Fruit fly (Drosophila melanogaster) whole organism, embryonic: ENCODE results near the gene CG43400.

ENCODE experiments used
- CG10267 ChIP-seq: fragments of 200-800 bp; sonication (Bioruptor generic); optimal IDR thresholded peaks from 2 replicates; lab custom pipeline; 2018; ENCODE audit warnings: missing biosample characterization, mild to moderate bottlenecking, missing genetic modification characterization, moderate library complexity
- CG11085 ChIP-seq: fragments of 200-800 bp; sonication (Bioruptor generic); IDR thresholded peaks from 2 replicates; pipeline ENCODE4 v1.3.6; 2022; ENCODE audit warnings: missing biosample characterization, missing genetic modification characterization
- CG11093 ChIP-seq: fragments of 200-800 bp; sonication (Bioruptor generic); IDR thresholded peaks from 3 replicates; pipeline ENCODE4 v1.3.6; 2022; ENCODE audit warnings: missing biosample characterization, missing genetic modification characterization
- CG12071 ChIP-seq: fragments of 200-800 bp; sonication (Bioruptor generic); optimal IDR thresholded peaks from 3 replicates; lab custom pipeline; 2018; ENCODE audit warnings: missing biosample characterization, mild to moderate bottlenecking, missing genetic modification characterization
- CG12219 ChIP-seq: fragments of 200-800 bp; sonication (Bioruptor generic); optimal IDR thresholded peaks from 3 replicates; lab custom pipeline; 2018; ENCODE audit warnings: missing biosample characterization, mild to moderate bottlenecking, missing genetic modification characterization
- CG14860 ChIP-seq: fragments of 200-800 bp; sonication (Bioruptor generic); IDR thresholded peaks from 3 replicates; pipeline ENCODE4 v1.3.6; 2022; ENCODE audit warnings: missing biosample characterization, missing genetic modification characterization; ENCODE audit not compliant: partially characterized antibody
- CG14965 ChIP-seq: fragments of 200-800 bp; sonication (Bioruptor generic); optimal IDR thresholded peaks from 2 replicates; lab custom pipeline; 2016; ENCODE audit warnings: missing biosample characterization, missing genetic modification characterization, borderline replicate concordance
- CG17612 ChIP-seq: fragments of 200-800 bp; sonication (Bioruptor generic); IDR thresholded peaks from 2 replicates; pipeline ENCODE4 v1.3.6; 2022; ENCODE audit warnings: missing biosample characterization, missing genetic modification characterization
- CG18262 ChIP-seq: fragments of 200-800 bp; optimal IDR thresholded peaks from 3 replicates; lab custom pipeline; 2019; ENCODE audit warnings: missing biosample characterization, mild to moderate bottlenecking, missing genetic modification characterization, moderate library complexity
- CG1832 ChIP-seq: fragments of 200-800 bp; sonication (Bioruptor generic); optimal IDR thresholded peaks from 2 replicates; lab custom pipeline; 2017; ENCODE audit warnings: missing biosample characterization, mild to moderate bottlenecking, missing genetic modification characterization, inconsistent platforms
- CG31365 ChIP-seq: fragments of 200-800 bp; sonication (Bioruptor generic); optimal IDR thresholded peaks from 2 replicates; lab custom pipeline; 2018; ENCODE audit warnings: missing biosample characterization, mild to moderate bottlenecking, missing genetic modification characterization
- CG3838 ChIP-seq: fragments of 200-800 bp; sonication (Bioruptor generic); optimal IDR thresholded peaks from 3 replicates; lab custom pipeline; 2016; ENCODE audit warnings: missing biosample characterization, missing genetic modification characterization
- CG6175 ChIP-seq: fragments of 200-800 bp; sonication (Bioruptor generic); IDR thresholded peaks from 3 replicates; pipeline ENCODE4 v1.3.6; 2022; ENCODE audit warnings: missing biosample characterization, missing genetic modification characterization
- CG6813 ChIP-seq: fragments of 200-800 bp; sonication (Bioruptor generic); optimal IDR thresholded peaks from 2 replicates; lab custom pipeline; 2017; ENCODE audit warnings: missing biosample characterization, missing genetic modification characterization, mild to moderate bottlenecking, moderate library complexity, missing genetic modification reagents
- CG7928 ChIP-seq: fragments of 200-800 bp; sonication (Bioruptor generic); optimal IDR thresholded peaks from 2 replicates; lab custom pipeline; 2017; ENCODE audit warnings: missing biosample characterization, mild to moderate bottlenecking, missing genetic modification characterization
- CG9609 ChIP-seq: fragments of 200-800 bp; sonication (Bioruptor generic); optimal IDR thresholded peaks from 3 replicates; lab custom pipeline; 2016; ENCODE audit warnings: missing biosample characterization, missing genetic modification characterization
- Camta ChIP-seq: fragments of 200-800 bp; sonication (Bioruptor generic); optimal IDR thresholded peaks from 2 replicates; lab custom pipeline; 2016; ENCODE audit warnings: missing biosample characterization, missing genetic modification characterization
- D19B ChIP-seq: fragments of 200-800 bp; sonication (Bioruptor generic); optimal IDR thresholded peaks from 2 replicates; lab custom pipeline; 2017; ENCODE audit warnings: missing biosample characterization, mild to moderate bottlenecking, missing genetic modification characterization
- Dip3 ChIP-seq: fragments of 200-800 bp; sonication (Bioruptor generic); optimal IDR thresholded peaks from 3 replicates; lab custom pipeline; 2016; ENCODE audit warnings: missing biosample characterization, missing genetic modification characterization
- Ets65A ChIP-seq: fragments of 200-800 bp; sonication (Bioruptor generic); peaks from one replicate; lab custom pipeline; 2016; ENCODE audit warnings: missing biosample characterization, missing genetic modification characterization
- HmgZ ChIP-seq: fragments of 200-800 bp; sonication (Bioruptor generic); optimal IDR thresholded peaks from 2 replicates; lab custom pipeline; 2018; ENCODE audit warnings: missing biosample characterization, mild to moderate bottlenecking, missing genetic modification characterization
- Hmx ChIP-seq: fragments of 200-800 bp; sonication (Bioruptor generic); optimal IDR thresholded peaks from 2 replicates; lab custom pipeline; 2016; ENCODE audit warnings: missing biosample characterization, missing genetic modification characterization
- Mad ChIP-seq: fragments of 200-800 bp; sonication (Bioruptor generic); optimal IDR thresholded peaks from 2 replicates; lab custom pipeline; 2016; ENCODE audit warnings: missing biosample characterization, missing genetic modification characterization
- NK7.1 ChIP-seq: fragments of 200-800 bp; sonication (Bioruptor generic); optimal IDR thresholded peaks from 3 replicates; lab custom pipeline; 2016; ENCODE audit warnings: missing biosample characterization, missing genetic modification characterization
- Neu2 ChIP-seq: fragments of 200-800 bp; sonication (Bioruptor generic); optimal IDR thresholded peaks from 3 replicates; lab custom pipeline; 2016; ENCODE audit warnings: missing biosample characterization, missing genetic modification characterization, borderline replicate concordance
- Poxn ChIP-seq: fragments of 200-800 bp; sonication (Bioruptor generic); IDR thresholded peaks from 2 replicates; pipeline ENCODE4 v1.3.6; 2022; ENCODE audit warnings: missing biosample characterization, missing genetic modification characterization
- Usf ChIP-seq: fragments of 200-800 bp; sonication (Bioruptor generic); optimal IDR thresholded peaks from 2 replicates; lab custom pipeline; 2017; ENCODE audit warnings: missing genotype, missing biosample characterization, missing genetic modification characterization
- amos ChIP-seq: fragments of 200-800 bp; sonication (Bioruptor generic); IDR thresholded peaks from 2 replicates; pipeline ENCODE4 v1.3.6; 2022; ENCODE audit warnings: missing biosample characterization, missing genetic modification characterization; ENCODE audit not compliant: partially characterized antibody
- ash1 ChIP-seq: fragments of 200-800 bp; sonication (Bioruptor generic); optimal IDR thresholded peaks from 2 replicates; lab custom pipeline; 2018; ENCODE audit warnings: missing biosample characterization, mild to moderate bottlenecking, missing genetic modification characterization
- bsh ChIP-seq, 2 experiments: fragments of 200-800 bp; sonication (Bioruptor generic); optimal IDR thresholded peaks; 2 replicates each; lab custom pipeline; 2017 to 2018; ENCODE audit warnings: mild to moderate bottlenecking in 2 of 2, missing biosample characterization in 2 of 2, missing genetic modification characterization in 2 of 2, moderate library complexity in 1 of 2
- caup ChIP-seq: fragments of 200-800 bp; sonication (Bioruptor generic); optimal IDR thresholded peaks from 3 replicates; lab custom pipeline; 2017; ENCODE audit warnings: missing biosample characterization, mild to moderate bottlenecking, missing genetic modification characterization, moderate library complexity; ENCODE audit not compliant: severe bottlenecking
- cg ChIP-seq: fragments of 200-800 bp; sonication (Bioruptor generic); optimal IDR thresholded peaks from 3 replicates; lab custom pipeline; 2019; ENCODE audit warnings: missing biosample characterization, mild to moderate bottlenecking, missing genetic modification characterization, moderate library complexity
- croc ChIP-seq: fragments of 200-800 bp; sonication (Bioruptor generic); conservative IDR thresholded peaks from 3 replicates; pipeline ENCODE4 v1.3.6; 2022; ENCODE audit warnings: missing biosample characterization, missing genetic modification characterization
- da ChIP-seq: fragments of 200-800 bp; sonication (Bioruptor generic); optimal IDR thresholded peaks from 2 replicates; lab custom pipeline; 2016; ENCODE audit warnings: missing biosample characterization, missing genetic modification characterization
- disco-r ChIP-seq: fragments of 200-800 bp; sonication (Bioruptor generic); optimal IDR thresholded peaks from 2 replicates; lab custom pipeline; 2016; ENCODE audit warnings: missing biosample characterization, missing genetic modification characterization
- gce ChIP-seq: fragments of 200-800 bp; sonication (Bioruptor generic); IDR thresholded peaks from 3 replicates; pipeline ENCODE4 v1.3.6; 2022; ENCODE audit warnings: missing biosample characterization, missing genetic modification characterization
- gsb-n ChIP-seq: fragments of 200-800 bp; sonication (Bioruptor generic); optimal IDR thresholded peaks from 3 replicates; lab custom pipeline; 2018; ENCODE audit warnings: missing biosample characterization, mild to moderate bottlenecking, missing genetic modification characterization
- lilli ChIP-seq: fragments of 200-800 bp; sonication (Bioruptor generic); optimal IDR thresholded peaks from 3 replicates; lab custom pipeline; 2016; ENCODE audit warnings: missing biosample characterization, missing genetic modification characterization
- mam ChIP-seq: fragments of 200-800 bp; sonication (Bioruptor generic); optimal IDR thresholded peaks from 3 replicates; lab custom pipeline; 2016; ENCODE audit warnings: missing biosample characterization, missing genetic modification characterization
- nmo ChIP-seq: fragments of 200-800 bp; sonication (Bioruptor generic); optimal IDR thresholded peaks from 2 replicates; lab custom pipeline; 2018; ENCODE audit warnings: missing biosample characterization, mild to moderate bottlenecking, missing genetic modification characterization, moderate library complexity
- org-1 ChIP-seq: fragments of 200-800 bp; sonication (Bioruptor generic); optimal IDR thresholded peaks from 2 replicates; lab custom pipeline; 2017; ENCODE audit warnings: missing biosample characterization, missing genetic modification characterization
- pum ChIP-seq: fragments of 200-800 bp; sonication (Bioruptor generic); optimal IDR thresholded peaks from 2 replicates; lab custom pipeline; 2016; ENCODE audit warnings: missing biosample characterization, missing genetic modification characterization
- rib ChIP-seq: fragments of 200-800 bp; sonication (Bioruptor generic); IDR thresholded peaks from 2 replicates; pipeline ENCODE4 v1.3.6; 2022; ENCODE audit warnings: missing biosample characterization, missing genetic modification characterization
- shn ChIP-seq: fragments of 200-800 bp; sonication (Bioruptor generic); optimal IDR thresholded peaks from 3 replicates; lab custom pipeline; 2016; ENCODE audit warnings: missing biosample characterization, missing genetic modification characterization
- slp2 ChIP-seq: fragments of 200-800 bp; sonication (Bioruptor generic); optimal IDR thresholded peaks from 2 replicates; lab custom pipeline; 2016; ENCODE audit warnings: missing biosample characterization, missing genetic modification characterization
- sna ChIP-seq: fragments of 200-800 bp; sonication (Bioruptor generic); IDR thresholded peaks from 2 replicates; pipeline ENCODE4 v1.3.6; 2022; ENCODE audit warnings: missing biosample characterization, missing genetic modification characterization; ENCODE audit not compliant: partially characterized antibody
- tin ChIP-seq: fragments of 200-800 bp; sonication (Bioruptor generic); optimal IDR thresholded peaks from 3 replicates; lab custom pipeline; 2016; ENCODE audit warnings: missing biosample characterization, missing genetic modification characterization
- tna ChIP-seq: fragments of 200-800 bp; sonication (Bioruptor generic); IDR thresholded peaks from 2 replicates; pipeline ENCODE4 v1.3.6; 2022; ENCODE audit warnings: missing biosample characterization, missing genetic modification characterization; ENCODE audit not compliant: partially characterized antibody
- wek ChIP-seq: fragments of 200-800 bp; sonication (Bioruptor generic); optimal IDR thresholded peaks from 3 replicates; lab custom pipeline; 2018; ENCODE audit warnings: missing biosample characterization, mild to moderate bottlenecking, missing genetic modification characterization, moderate library complexity

Gene CG43400

DNA sequence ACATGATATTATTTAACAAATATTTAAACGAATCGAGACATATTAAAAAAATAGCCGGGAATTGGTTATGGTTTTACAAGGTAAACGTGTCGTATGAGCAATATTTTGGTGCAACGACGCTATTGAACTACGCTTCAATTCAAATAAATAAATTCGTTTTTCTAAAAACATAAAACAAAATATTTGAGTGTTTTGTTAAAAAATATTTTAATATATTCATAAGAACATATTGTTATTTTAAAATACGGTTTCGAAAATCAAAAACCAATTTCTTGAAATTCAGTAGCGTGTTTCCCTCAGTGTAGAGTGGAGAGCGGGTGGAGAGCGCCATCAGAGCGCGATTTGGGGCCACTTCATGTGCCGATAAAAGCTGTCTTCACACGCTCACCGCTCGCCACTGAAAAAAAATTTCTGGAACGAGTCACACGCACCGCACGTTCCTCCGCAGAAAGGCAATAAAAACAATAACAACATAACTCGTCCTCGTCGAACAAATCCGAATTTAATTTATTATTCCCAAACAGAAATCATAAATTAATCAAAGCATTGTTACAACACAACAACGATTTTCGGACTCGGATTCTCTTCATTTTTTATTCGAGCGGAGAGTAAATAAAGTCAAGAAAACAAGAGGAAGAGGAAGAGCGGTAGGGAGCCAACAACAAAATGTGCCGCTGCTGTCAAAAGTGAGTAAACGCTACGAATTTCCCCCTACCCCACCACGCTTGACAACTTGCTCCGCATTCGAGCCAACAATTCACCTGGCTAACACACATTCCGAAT lies 45.0 kb downstream of the CG43400 start (continued):
- TF ChIP-seq da (GFP tag; lab: Kevin White, UChicago) (no peak), pum (no peak), CG6813 (GFP tag; lab: Kevin White, UChicago) (peak; percentile 87), amos (GFP tag; lab: Robert Waterston, UW) (no peak), NK7.1 (peak; percentile 35), lilli (GFP tag; lab: Kevin White, UChicago) (peak; percentile 78), CG11093 (GFP tag; lab: Robert Waterston, UW) (peak; percentile 76; the same call in 1 of the 3 replicates), nmo (GFP tag; lab: Kevin White, UChicago) (peak; percentile 97), CG12219 (GFP tag; lab: Kevin White, UChicago) (peak; percentile 41), Camta (GFP tag; lab: Kevin White, UChicago) (peak; percentile 63), slp2 (GFP tag; lab: Kevin White, UChicago) (no peak), CG3838 (GFP tag; lab: Kevin White, UChicago) (peak; percentile 22), CG10267 (peak; percentile 88), org-1 (GFP tag; lab: Kevin White, UChicago) (peak; percentile 88), disco-r (GFP tag; lab: Kevin White, UChicago) (no peak), bsh (GFP tag; optimal IDR thresholded peaks at IDR 0.05; lab: Kevin White, UChicago) (peak; percentile 91 to 92), CG14965 (no peak), tin (peak; percentile 84), sna (GFP tag; lab: Robert Waterston, UW) (no peak), ash1 (GFP tag; lab: Kevin White, UChicago) (no peak), tna (GFP tag; lab: Robert Waterston, UW) (no peak), wek (GFP tag; lab: Kevin White, UChicago) (no peak), CG18262 (tag; lab: Kevin White, UChicago) (peak; percentile 98), Hmx (GFP tag; lab: Kevin White, UChicago) (no peak), CG17612 (peak; percentile 9; the same call in 1 of the 2 replicates), CG12071 (GFP tag; lab: Kevin White, UChicago) (peak; percentile 6), Usf (GFP tag; lab: Kevin White, UChicago) (peak; percentile 92), CG6175 (GFP tag; lab: Robert Waterston, UW) (peak; percentile 4; the same call in 1 of the 3 replicates), CG7928 (peak; percentile 62), CG31365 (tag; lab: Kevin White, UChicago) (peak; percentile 0), Ets65A (GFP tag; lab: Kevin White, UChicago) (peak; percentile 94), caup (GFP tag; lab: Kevin White, UChicago) (peak; percentile 93), rib (GFP tag; lab: Robert Waterston, UW) (no peak), CG1832 (GFP tag; lab: Kevin White, UChicago) (no peak), D19B (GFP tag; lab: Kevin White, UChicago) (peak; percentile 85), Neu2 (no peak), cg (no peak), Poxn (GFP tag; lab: Robert Waterston, UW) (peak; percentile 63), Dip3 (peak; percentile 38), HmgZ (peak; percentile 29), mam (GFP tag; lab: Kevin White, UChicago) (no peak), CG14860 (GFP tag; lab: Robert Waterston, UW) (no peak), gce (GFP tag; lab: Robert Waterston, UW) (peak; percentile 55; the same call in 1 of the 3 replicates), shn (no peak), CG11085 (GFP tag; lab: Robert Waterston, UW) (no peak), gsb-n (tag; lab: Kevin White, UChicago) (peak; percentile 76), croc (GFP tag; lab: Robert Waterston, UW) (peak; percentile 81), Mad (GFP tag; lab: Kevin White, UChicago) (peak; percentile 17), CG9609 (GFP tag; lab: Kevin White, UChicago) (peak; percentile 5)
